Worm (Caenorhabditis elegans): ENCODE results near the gene F44E2.3.

Gene F44E2.3

DNA sequence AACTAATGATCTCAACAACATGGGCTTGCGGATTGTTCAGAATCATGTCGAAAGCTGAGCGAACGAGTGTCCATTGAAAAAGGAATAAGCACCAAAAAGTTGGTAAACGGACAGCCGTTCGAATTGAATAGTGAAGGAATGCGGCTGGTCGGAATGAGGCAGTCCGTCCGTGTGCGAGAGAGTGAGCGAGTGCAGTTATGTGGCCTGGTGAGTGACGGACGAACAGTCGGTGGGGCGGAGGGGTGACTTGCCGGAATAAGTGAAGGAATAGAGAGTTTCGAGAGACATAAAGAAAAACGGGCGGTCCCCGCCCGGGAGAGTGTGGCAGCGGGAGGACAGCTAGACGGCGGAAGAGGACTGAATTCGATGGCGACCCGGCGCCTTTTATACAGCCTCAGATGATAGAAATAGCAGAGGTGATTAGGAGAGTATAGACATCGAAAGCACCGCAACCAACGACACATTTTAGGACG, 36.2 kb upstream of the F44E2.3 start (continued):
- TF ChIP-seq madf-6 (GFP tag; IDR thresholded peaks at IDR 0.05) (no peak), ceh-100 (GFP tag; IDR thresholded peaks at IDR 0.05) (peak; percentile 54; the same call in 1 of the 2 replicates), repo-1 (tag; optimal IDR thresholded peaks at IDR 0.05) (peak; percentile 66), B0261.1 (tag; optimal IDR thresholded peaks at IDR 0.05) (no peak), madf-10 (tag; optimal IDR thresholded peaks at IDR 0.05) (peak; percentile 70), egl-44 (GFP tag; IDR thresholded peaks at IDR 0.05) (peak; percentile 86), lin-35 (GFP tag; optimal IDR thresholded peaks at IDR 0.05) (no peak), ZK185.1 (tag; optimal IDR thresholded peaks at IDR 0.05; ENCODE audit: poor library complexity, severe bottlenecking) (peak; percentile 52), F49E8.2 (tag; optimal IDR thresholded peaks at IDR 0.05; ENCODE audit: insufficient read depth) (peak; percentile 14), ccch-3 (GFP tag; optimal IDR thresholded peaks at IDR 0.05) (no peak), hsf-1 (GFP tag; IDR thresholded peaks at IDR 0.05) (0 out of 2 replicates have a peak, but pooled peaks have one; percentile 8), F57A8.1 (GFP tag; optimal IDR thresholded peaks at IDR 0.05) (peak; percentile 46), snpc-1.3 (tag; optimal IDR thresholded peaks at IDR 0.05; ENCODE audit: insufficient read depth) (no peak), T26A5.8 (tag; optimal IDR thresholded peaks at IDR 0.05) (no peak), ztf-3 (GFP tag; optimal IDR thresholded peaks at IDR 0.05) (peak; percentile 13), lsy-27 (tag; optimal IDR thresholded peaks at IDR 0.05; ENCODE audit: borderline replicate concordance, insufficient read depth) (no peak), hrde-1 (tag; optimal IDR thresholded peaks at IDR 0.05; ENCODE audit: borderline replicate concordance) (no peak), unc-130 (GFP tag; optimal IDR thresholded peaks at IDR 0.05) (peak; percentile 16), zim-3 (tag; optimal IDR thresholded peaks at IDR 0.05) (peak; percentile 33), aptf-3 (GFP tag; IDR thresholded peaks at IDR 0.05) (no peak), attf-3 (GFP tag; conservative IDR thresholded peaks at IDR 0.05) (no peak), nfya-2 (GFP tag; IDR thresholded peaks at IDR 0.05) (no peak), Y56A3A.18 (GFP tag; IDR thresholded peaks at IDR 0.05) (peak; percentile 62; the same call in 1 of the 2 replicates), snpc-3.4 (tag; optimal IDR thresholded peaks at IDR 0.05) (no peak), cebp-1 (GFP tag; IDR thresholded peaks at IDR 0.05) (peak; percentile 62), cebp-1 (tag; optimal IDR thresholded peaks at IDR 0.05) (peak; percentile 84), ekl-4 (GFP tag; IDR thresholded peaks at IDR 0.05) (peak; percentile 67), F55B11.4 (tag; optimal IDR thresholded peaks at IDR 0.05; ENCODE audit: borderline replicate concordance, insufficient read depth) (no peak), B0336.3 (GFP tag; IDR thresholded peaks at IDR 0.05) (peak; percentile 85; the same call in 1 of the 2 replicates), T07F8.4 (tag; optimal IDR thresholded peaks at IDR 0.05) (no peak), sptf-2 (GFP tag; optimal IDR thresholded peaks at IDR 0.05) (no peak), lin-26 (GFP tag; IDR thresholded peaks at IDR 0.05) (peak; percentile 74)

DNA sequence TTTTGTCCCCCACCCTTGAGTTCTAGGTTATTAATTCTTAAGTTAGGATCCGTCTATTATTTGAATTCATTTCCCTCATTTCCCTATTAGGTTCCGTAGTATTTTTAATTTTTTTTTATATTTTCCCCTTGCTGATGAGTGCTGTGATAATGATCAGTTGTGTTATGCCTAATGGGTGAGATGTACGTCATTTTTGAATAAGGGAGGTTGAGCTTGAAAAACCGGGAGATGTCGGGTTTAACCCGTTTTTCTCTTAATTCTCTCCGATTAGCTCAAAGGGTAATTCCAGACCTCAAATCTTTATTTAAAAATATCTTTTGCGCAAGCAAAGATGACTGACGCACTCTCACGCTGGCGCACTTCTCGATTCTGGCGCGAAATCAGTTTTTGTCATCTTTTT, 31.6 kb upstream of the F44E2.3 start:
- TF ChIP-seq madf-8 (GFP tag; conservative IDR thresholded peaks at IDR 0.05) (0 out of 2 replicates have a peak, but pooled peaks have one; percentile 48), aptf-3 (GFP tag; IDR thresholded peaks at IDR 0.05) (0 out of 2 replicates have a peak, but pooled peaks have one; percentile 65), nfyb-1 (GFP tag; IDR thresholded peaks at IDR 0.05) (0 out of 2 replicates have a peak, but pooled peaks have one; percentile 26), ceh-40 (GFP tag; IDR thresholded peaks at IDR 0.05) (0 out of 2 replicates have a peak, but pooled peaks have one; percentile 26), ceh-91 (GFP tag; IDR thresholded peaks at IDR 0.05) (0 out of 2 replicates have a peak, but pooled peaks have one; percentile 30), rcor-1 (GFP tag; IDR thresholded peaks at IDR 0.05) (peak; percentile 27; the same call in 1 of the 2 replicates), ztf-25 (GFP tag; IDR thresholded peaks at IDR 0.05) (0 out of 2 replicates have a peak, but pooled peaks have one; percentile 57), B0019.2 (GFP tag; conservative IDR thresholded peaks at IDR 0.05) (peak; percentile 29; the same call in 1 of the 2 replicates), mcd-1 (GFP tag; IDR thresholded peaks at IDR 0.05) (0 out of 2 replicates have a peak, but pooled peaks have one; percentile 7), hsf-1 (GFP tag; IDR thresholded peaks at IDR 0.05) (peak; percentile 64; the same call in 1 of the 2 replicates), F33H1.4 (GFP tag; IDR thresholded peaks at IDR 0.05) (peak; percentile 23; the same call in 1 of the 2 replicates), Y53F4B.3 (GFP tag; IDR thresholded peaks at IDR 0.05) (peak; percentile 35; the same call in 1 of the 2 replicates), attf-6 (GFP tag; IDR thresholded peaks at IDR 0.05) (peak; percentile 50; the same call in 1 of the 2 replicates), Y53G8AR.9 (GFP tag; conservative IDR thresholded peaks at IDR 0.05) (peak; percentile 47; the same call in 1 of the 2 replicates), madf-6 (GFP tag; IDR thresholded peaks at IDR 0.05) (peak; percentile 73), dox-1 (GFP tag; IDR thresholded peaks at IDR 0.05) (peak; percentile 40), D2030.7 (GFP tag; IDR thresholded peaks at IDR 0.05) (0 out of 2 replicates have a peak, but pooled peaks have one; percentile 26)
